Fruit fly (Drosophila melanogaster): Measurements from ENCODE around the gene eg.

Gene eg

dm6 chr3L:21828177-21828589 is 19.7 kb downstream of the eg start, which contains the start of gene CG32448 (continued):
- TF ChIP-seq org-1 (GFP tag; optimal IDR thresholded peaks at IDR 0.05) (no peak), CG5180 (GFP tag; optimal IDR thresholded peaks at IDR 0.05) (no peak), Bteb2 (GFP tag; optimal IDR thresholded peaks at IDR 0.05) (peak; percentile 51), CG12219 (GFP tag; optimal IDR thresholded peaks at IDR 0.05) (peak; percentile 21), Rfx (GFP tag; IDR thresholded peaks at IDR 0.05) (peak; percentile 84), Atf-2 (GFP tag; optimal IDR thresholded peaks at IDR 0.05) (peak; percentile 49), Ravus (GFP tag; IDR thresholded peaks at IDR 0.05) (peak; percentile 7; the same call in 1 of the 2 replicates), vfl (GFP tag; optimal IDR thresholded peaks at IDR 0.05) (no peak), CG2678 (tag; optimal IDR thresholded peaks at IDR 0.05) (peak; percentile 61), corto (GFP tag; optimal IDR thresholded peaks at IDR 0.05) (no peak), CG4424 (GFP tag; optimal IDR thresholded peaks at IDR 0.05) (peak; percentile 45), ranshi (GFP tag; IDR thresholded peaks at IDR 0.05) (peak; percentile 71), CG8478 (optimal IDR thresholded peaks at IDR 0.05) (no peak), Xbp1 (GFP tag; optimal IDR thresholded peaks at IDR 0.05) (peak; percentile 77), CG9215 (GFP tag; IDR thresholded peaks at IDR 0.05) (peak; percentile 60), CG10147 (GFP tag; optimal IDR thresholded peaks at IDR 0.05) (peak; percentile 3), ap (GFP tag; IDR thresholded peaks at IDR 0.05) (0 out of 2 replicates have a peak, but pooled peaks have one; percentile 42), so (GFP tag; IDR thresholded peaks at IDR 0.05) (0 out of 3 replicates have a peak, but pooled peaks have one; percentile 39), CG12769 (tag; optimal IDR thresholded peaks at IDR 0.05) (peak; percentile 67), Hr3 (GFP tag; optimal IDR thresholded peaks at IDR 0.05) (peak; percentile 35), CG7786 (GFP tag; optimal IDR thresholded peaks at IDR 0.05) (peak; percentile 66), tna (GFP tag; IDR thresholded peaks at IDR 0.05; ENCODE audit: partially characterized antibody) (no peak), bowl (GFP tag; IDR thresholded peaks at IDR 0.05) (peak; percentile 35; the same call in 1 of the 2 replicates), fu2 (GFP tag; optimal IDR thresholded peaks at IDR 0.05) (peak; percentile 69), pros (GFP tag; optimal IDR thresholded peaks at IDR 0.05) (no peak), Myb (GFP tag; optimal IDR thresholded peaks at IDR 0.05) (peak; percentile 55), hb (GFP tag; IDR thresholded peaks at IDR 0.05; ENCODE audit: partially characterized antibody) (no peak), lilli (GFP tag; optimal IDR thresholded peaks at IDR 0.05) (peak; percentile 77), scrt (GFP tag; optimal IDR thresholded peaks at IDR 0.05) (peak; percentile 92), CG30020 (tag; optimal IDR thresholded peaks at IDR 0.05) (peak; percentile 40), ara (GFP tag; IDR thresholded peaks at IDR 0.05) (peak; percentile 44; the same call in 1 of the 2 replicates), ind (GFP tag; optimal IDR thresholded peaks at IDR 0.05) (peak; percentile 73), Gug (GFP tag; IDR thresholded peaks at IDR 0.05) (peak; percentile 82), pan (optimal IDR thresholded peaks at IDR 0.05) (no peak), pan (GFP tag; optimal IDR thresholded peaks at IDR 0.05 in 1 of 2, IDR thresholded peaks at IDR 0.05 in 1 of 2) (peak in 1 of 2 experiments; percentile 83), CG3995 (GFP tag; optimal IDR thresholded peaks at IDR 0.05) (peak; percentile 22), CG7357 (GFP tag; IDR thresholded peaks at IDR 0.05) (peak; percentile 56; the same call in 1 of the 3 replicates), Drgx (GFP tag; IDR thresholded peaks at IDR 0.05) (peak; percentile 44; the same call in 1 of the 2 replicates), Dad (GFP tag; optimal IDR thresholded peaks at IDR 0.05) (peak; percentile 34), CG6689 (GFP tag; IDR thresholded peaks at IDR 0.05) (peak; percentile 65), CG33213 (GFP tag; optimal IDR thresholded peaks at IDR 0.05) (peak; percentile 19), CG15011 (GFP tag; optimal IDR thresholded peaks at IDR 0.05) (no peak), Hr78 (GFP tag; optimal IDR thresholded peaks at IDR 0.05) (no peak), Pdp1 (GFP tag; optimal IDR thresholded peaks at IDR 0.05) (peak; percentile 53 to 65), Eip74EF (GFP tag; optimal IDR thresholded peaks at IDR 0.05) (no peak), CkIIα-i1 (GFP tag; IDR thresholded peaks at IDR 0.05) (no peak), Max (GFP tag; optimal IDR thresholded peaks at IDR 0.05) (peak; percentile 13), CG18764 (GFP tag; optimal IDR thresholded peaks at IDR 0.05) (peak; percentile 47), sug (tag; optimal IDR thresholded peaks at IDR 0.05) (peak; percentile 21), CG2712 (tag; optimal IDR thresholded peaks at IDR 0.05) (peak; percentile 75), oc (tag; optimal IDR thresholded peaks at IDR 0.05) (peak; percentile 56)

Data from whole organism, embryonic.